Fruit fly (Drosophila melanogaster): ENCODE data around the gene Keap1.

Gene Keap1

dm6 chr3R:17056183-17056904 is 23.4 kb downstream of the Keap1 start (continued):
- TF ChIP-seq Ravus (GFP tag; IDR thresholded peaks at IDR 0.05) (no peak), Dll (GFP tag; IDR thresholded peaks at IDR 0.05; ENCODE audit: partially characterized antibody) (0 out of 4 replicates have a peak, but pooled peaks have one; percentile 44), lbe (GFP tag; optimal IDR thresholded peaks at IDR 0.05) (peak; percentile 30), exex (tag; optimal IDR thresholded peaks at IDR 0.05) (peak; percentile 57), CG9727 (GFP tag; optimal IDR thresholded peaks at IDR 0.05) (peak; percentile 24), sd (tag; optimal IDR thresholded peaks at IDR 0.05) (peak; percentile 99), Poxn (GFP tag; IDR thresholded peaks at IDR 0.05) (no peak), CG6765 (GFP tag; optimal IDR thresholded peaks at IDR 0.05) (peak; percentile 62), CG34224 (GFP tag; IDR thresholded peaks at IDR 0.05; ENCODE audit: partially characterized antibody) (peak; percentile 51; the same call in 1 of the 3 replicates), abd-A (tag; optimal IDR thresholded peaks at IDR 0.05) (peak; percentile 100), Adf1 (GFP tag; IDR thresholded peaks at IDR 0.05) (peak; percentile 96), Rfx (GFP tag; IDR thresholded peaks at IDR 0.05) (peak; percentile 20; the same call in 1 of the 2 replicates), Doc3 (GFP tag; IDR thresholded peaks at IDR 0.05; ENCODE audit: partially characterized antibody) (0 out of 3 replicates have a peak, but pooled peaks have one; percentile 26), Atf3 (GFP tag; optimal IDR thresholded peaks at IDR 0.05) (peak; percentile 77), tll (GFP tag; optimal IDR thresholded peaks at IDR 0.05) (peak in 1 of 2 experiments; percentile 76), CG10366 (GFP tag; IDR thresholded peaks at IDR 0.05) (no peak), sna (GFP tag; IDR thresholded peaks at IDR 0.05; ENCODE audit: partially characterized antibody) (peak; percentile 57), Usf (GFP tag; optimal IDR thresholded peaks at IDR 0.05) (no peak), CG1832 (GFP tag; optimal IDR thresholded peaks at IDR 0.05) (peak; percentile 92), Gug (GFP tag; IDR thresholded peaks at IDR 0.05) (no peak), BtbVII (GFP tag; optimal IDR thresholded peaks at IDR 0.05) (peak; percentile 82), CG10321 (GFP tag; IDR thresholded peaks at IDR 0.05) (peak; percentile 58; the same call in 1 of the 2 replicates), CG13424 (tag; optimal IDR thresholded peaks at IDR 0.05) (no peak), CG15696 (tag; optimal IDR thresholded peaks at IDR 0.05) (no peak), CG10462 (GFP tag; optimal IDR thresholded peaks at IDR 0.05) (no peak), rib (GFP tag; IDR thresholded peaks at IDR 0.05) (peak; percentile 76; the same call in 1 of the 2 replicates), lab (GFP tag; optimal IDR thresholded peaks at IDR 0.05) (peak; percentile 30), CG3163 (GFP tag; optimal IDR thresholded peaks at IDR 0.05) (peak; percentile 31), CG8765 (GFP tag; IDR thresholded peaks at IDR 0.05) (0 out of 2 replicates have a peak, but pooled peaks have one; percentile 56), vfl (GFP tag; optimal IDR thresholded peaks at IDR 0.05) (no peak), HLH3B (GFP tag; IDR thresholded peaks at IDR 0.05) (no peak), CHES-1-like (GFP tag; optimal IDR thresholded peaks at IDR 0.05) (peak; percentile 37), CG32767 (GFP tag; IDR thresholded peaks at IDR 0.05) (peak; percentile 40; the same call in 1 of the 2 replicates), HmgZ (tag; optimal IDR thresholded peaks at IDR 0.05) (peak; percentile 57), kay (GFP tag; optimal IDR thresholded peaks at IDR 0.05) (peak; percentile 58), ttk (GFP tag; IDR thresholded peaks at IDR 0.05) (0 out of 2 replicates have a peak, but pooled peaks have one; percentile 15), CkIIα-i1 (GFP tag; IDR thresholded peaks at IDR 0.05) (no peak), chm (GFP tag; IDR thresholded peaks at IDR 0.05) (no peak; the same call in none of the 2 replicates), grau (tag; optimal IDR thresholded peaks at IDR 0.05) (peak; percentile 24), E2f2 (GFP tag; IDR thresholded peaks at IDR 0.05) (peak; percentile 33; the same call in 1 of the 2 replicates)

All from whole organism, embryonic.